Fruit fly (Drosophila melanogaster): ENCODE data around the gene Cpr31A.

DNA sequence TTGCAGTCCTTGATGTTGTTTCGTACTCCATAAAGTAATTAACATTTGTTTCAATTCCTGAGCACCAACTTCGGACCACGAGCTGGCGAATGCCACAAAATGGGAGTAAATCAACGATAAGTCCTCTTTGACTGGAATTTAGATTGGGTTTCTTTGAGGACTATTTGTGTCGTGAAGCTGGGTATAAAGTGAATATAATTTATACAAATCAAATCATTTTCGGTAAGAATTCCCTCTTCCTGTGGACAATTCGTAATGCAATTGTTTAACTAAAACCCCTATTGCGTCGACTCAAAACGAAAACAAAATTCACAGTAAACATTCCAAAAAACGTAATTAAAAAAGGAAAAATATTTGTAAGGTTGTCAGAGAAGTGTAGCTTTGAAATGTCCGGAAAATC lies 27.6 kb upstream of the Cpr31A start, which contains the start of gene CG13127:
- TF ChIP-seq EcR (GFP tag; optimal IDR thresholded peaks at IDR 0.05) (no peak), CG34367 (tag; optimal IDR thresholded peaks at IDR 0.05) (no peak), CG14655 (GFP tag; optimal IDR thresholded peaks at IDR 0.05) (no peak), fd96Ca (GFP tag; IDR thresholded peaks at IDR 0.05) (no peak)

Measured in whole organism, pupa.